Fruit fly (Drosophila melanogaster) whole organism, embryonic: ENCODE results near the gene PMP34.
A peak's percentile ranks its signal among the peaks of the same experiment; 100 is the strongest.

Experiments used
- Bgb ChIP-seq: fragments of 200-800 bp; sonication (Bioruptor generic); IDR thresholded peaks from 2 replicates; pipeline ENCODE4 v1.3.6; 2022; ENCODE audit warnings: missing biosample characterization, missing genetic modification characterization; ENCODE audit not compliant: partially characterized antibody
- BtbVII ChIP-seq: fragments of 200-800 bp; sonication (Bioruptor generic); optimal IDR thresholded peaks from 3 replicates; lab custom pipeline; 2017; ENCODE audit warnings: missing biosample characterization, mild to moderate bottlenecking, missing genetic modification characterization
- CG11085 ChIP-seq: fragments of 200-800 bp; sonication (Bioruptor generic); IDR thresholded peaks from 2 replicates; pipeline ENCODE4 v1.3.6; 2022; ENCODE audit warnings: missing biosample characterization, missing genetic modification characterization
- CG11247 ChIP-seq: fragments of 200-800 bp; sonication (Bioruptor generic); IDR thresholded peaks from 2 replicates; pipeline ENCODE4 v1.3.6; 2022; ENCODE audit warnings: missing biosample characterization, missing genetic modification characterization
- CG11696 ChIP-seq: fragments of 200-800 bp; sonication (Bioruptor generic); IDR thresholded peaks from 2 replicates; pipeline ENCODE4 v1.3.6; 2022; ENCODE audit warnings: missing biosample characterization, missing genetic modification characterization
- CG14710 ChIP-seq: fragments of 200-800 bp; sonication (Bioruptor generic); optimal IDR thresholded peaks from 3 replicates; lab custom pipeline; 2019; ENCODE audit warnings: missing biosample characterization, mild to moderate bottlenecking, missing genetic modification characterization, moderate library complexity
- CG15073 ChIP-seq: fragments of 200-800 bp; sonication (Bioruptor generic); optimal IDR thresholded peaks from 2 replicates; lab custom pipeline; 2016; ENCODE audit warnings: missing biosample characterization, missing genetic modification characterization
- CG17328 ChIP-seq: fragments of 200-800 bp; sonication (Bioruptor generic); IDR thresholded peaks from 2 replicates; pipeline ENCODE4 v1.3.6; 2022; ENCODE audit warnings: missing biosample characterization, missing genetic modification characterization
- CG18764 ChIP-seq: fragments of 200-800 bp; sonication (Bioruptor generic); optimal IDR thresholded peaks from 3 replicates; lab custom pipeline; 2016; ENCODE audit warnings: missing biosample characterization, missing genetic modification characterization
- CG31224 ChIP-seq: fragments of 200-800 bp; sonication (Bioruptor generic); IDR thresholded peaks from 2 replicates; pipeline ENCODE4 v1.3.6; 2022; ENCODE audit warnings: missing biosample characterization, missing genetic modification characterization
- CG31365 ChIP-seq: fragments of 200-800 bp; sonication (Bioruptor generic); optimal IDR thresholded peaks from 2 replicates; lab custom pipeline; 2018; ENCODE audit warnings: missing biosample characterization, mild to moderate bottlenecking, missing genetic modification characterization
- CG3407 ChIP-seq: fragments of 200-800 bp; sonication (Bioruptor generic); optimal IDR thresholded peaks from 2 replicates; lab custom pipeline; 2018; ENCODE audit warnings: missing biosample characterization, mild to moderate bottlenecking, missing genetic modification characterization
- CG3726 ChIP-seq: fragments of 200-800 bp; sonication (Bioruptor generic); IDR thresholded peaks from 3 replicates; pipeline ENCODE4, ENCODE4 v1.3.6; 2022; ENCODE audit warnings: missing biosample characterization, missing genetic modification characterization
- CG4328 ChIP-seq: fragments of 200-800 bp; sonication (Bioruptor generic); optimal IDR thresholded peaks from 3 replicates; lab custom pipeline; 2017; ENCODE audit warnings: missing biosample characterization, missing genetic modification reagents, missing genetic modification characterization
- CG4424 ChIP-seq: fragments of 200-800 bp; sonication (Bioruptor generic); optimal IDR thresholded peaks from 3 replicates; lab custom pipeline; 2016; ENCODE audit warnings: missing biosample characterization, missing genetic modification characterization
- CG4707 ChIP-seq: fragments of 200-800 bp; sonication (Bioruptor generic); optimal IDR thresholded peaks from 2 replicates; lab custom pipeline; 2018; ENCODE audit warnings: missing biosample characterization, mild to moderate bottlenecking, missing genetic modification characterization, moderate library complexity
- CG6813 ChIP-seq: fragments of 200-800 bp; sonication (Bioruptor generic); optimal IDR thresholded peaks from 2 replicates; lab custom pipeline; 2017; ENCODE audit warnings: missing biosample characterization, missing genetic modification characterization, mild to moderate bottlenecking, moderate library complexity, missing genetic modification reagents
- CG7357 ChIP-seq: fragments of 200-800 bp; sonication (Bioruptor generic); IDR thresholded peaks from 3 replicates; pipeline ENCODE4 v1.3.6; 2022; ENCODE audit warnings: missing biosample characterization, missing genetic modification characterization
- CG7372 ChIP-seq: fragments of 200-800 bp; sonication (Bioruptor generic); IDR thresholded peaks from 2 replicates; pipeline ENCODE4 v1.3.6; 2022; ENCODE audit warnings: missing biosample characterization, missing genetic modification characterization
- CG7928 ChIP-seq: fragments of 200-800 bp; sonication (Bioruptor generic); optimal IDR thresholded peaks from 2 replicates; lab custom pipeline; 2017; ENCODE audit warnings: missing biosample characterization, mild to moderate bottlenecking, missing genetic modification characterization
- CG9932 ChIP-seq: fragments of 200-800 bp; sonication (Bioruptor generic); IDR thresholded peaks from 2 replicates; pipeline ENCODE4 v1.3.6; 2022; ENCODE audit warnings: missing biosample characterization, missing genetic modification characterization
- Camta ChIP-seq: fragments of 200-800 bp; sonication (Bioruptor generic); optimal IDR thresholded peaks from 2 replicates; lab custom pipeline; 2016; ENCODE audit warnings: missing biosample characterization, missing genetic modification characterization
- Chrac-16 ChIP-seq: fragments of 200-800 bp; sonication (Bioruptor generic); optimal IDR thresholded peaks from 3 replicates; lab custom pipeline; 2016; ENCODE audit warnings: missing biosample characterization, missing genetic modification characterization
- D19B ChIP-seq: fragments of 200-800 bp; sonication (Bioruptor generic); optimal IDR thresholded peaks from 2 replicates; lab custom pipeline; 2017; ENCODE audit warnings: missing biosample characterization, mild to moderate bottlenecking, missing genetic modification characterization
- E2f1 ChIP-seq: fragments of 200-800 bp; sonication (Bioruptor generic); IDR thresholded peaks from 2 replicates; pipeline ENCODE4 v1.3.6; 2022; ENCODE audit warnings: missing biosample characterization, missing genetic modification characterization
- E2f2 ChIP-seq: fragments of 200-800 bp; sonication (Bioruptor generic); IDR thresholded peaks from 2 replicates; pipeline ENCODE4 v1.3.6; 2022; ENCODE audit warnings: missing biosample characterization, missing genetic modification characterization
- ERR ChIP-seq: fragments of 200-800 bp; sonication (Bioruptor generic); optimal IDR thresholded peaks from 2 replicates; lab custom pipeline; 2016; ENCODE audit warnings: missing biosample characterization, missing genetic modification characterization
- Ets97D ChIP-seq: fragments of 200-800 bp; sonication (Bioruptor generic); optimal IDR thresholded peaks from 3 replicates; lab custom pipeline; 2016; ENCODE audit warnings: missing biosample characterization, missing genetic modification characterization
- Optix ChIP-seq: fragments of 200-800 bp; sonication (Bioruptor generic); IDR thresholded peaks from 3 replicates; pipeline ENCODE4 v1.3.6; 2022; ENCODE audit warnings: missing biosample characterization, missing genetic modification characterization
- Rx ChIP-seq: fragments of 200-800 bp; sonication (Bioruptor generic); IDR thresholded peaks from 2 replicates; pipeline ENCODE4 v1.3.6; 2022; ENCODE audit warnings: missing biosample characterization, missing genetic modification characterization
- Tbp ChIP-seq: fragments of >200 bp; optimal IDR thresholded peaks from 2 replicates; lab custom pipeline; 2018; ENCODE audit warnings: missing biosample characterization, missing genetic modification characterization
- croc ChIP-seq: fragments of 200-800 bp; sonication (Bioruptor generic); conservative IDR thresholded peaks from 3 replicates; pipeline ENCODE4 v1.3.6; 2022; ENCODE audit warnings: missing biosample characterization, missing genetic modification characterization
- cwo ChIP-seq: fragments of 200-800 bp; sonication (Bioruptor generic); optimal IDR thresholded peaks from 3 replicates; lab custom pipeline; 2017; ENCODE audit warnings: missing biosample characterization, missing genetic modification characterization, mild to moderate bottlenecking, moderate library complexity, missing genetic modification reagents
- da ChIP-seq: fragments of 200-800 bp; sonication (Bioruptor generic); optimal IDR thresholded peaks from 2 replicates; lab custom pipeline; 2016; ENCODE audit warnings: missing biosample characterization, missing genetic modification characterization
- dmrt11E ChIP-seq: fragments of 200-800 bp; sonication (Bioruptor generic); optimal IDR thresholded peaks from 3 replicates; lab custom pipeline; 2018; ENCODE audit warnings: missing biosample characterization, mild to moderate bottlenecking, missing genetic modification characterization, moderate library complexity
- emc ChIP-seq: fragments of 200-800 bp; sonication (Bioruptor generic); optimal IDR thresholded peaks from 2 replicates; lab custom pipeline; 2016; ENCODE audit warnings: missing biosample characterization, missing genetic modification characterization
- ftz-f1 ChIP-seq: fragments of 200-800 bp; sonication (Bioruptor generic); optimal IDR thresholded peaks from 2 replicates; lab custom pipeline; 2016; ENCODE audit warnings: missing biosample characterization, missing genetic modification characterization
- hbn ChIP-seq: fragments of 200-800 bp; sonication (Bioruptor generic); IDR thresholded peaks from 2 replicates; pipeline ENCODE4 v1.3.6; 2022; ENCODE audit warnings: missing biosample characterization, missing genetic modification characterization; ENCODE audit not compliant: partially characterized antibody
- klu ChIP-seq: fragments of 200-800 bp; sonication (Bioruptor generic); IDR thresholded peaks from 2 replicates; pipeline ENCODE4 v1.3.6; 2022; ENCODE audit warnings: missing biosample characterization, missing genetic modification characterization
- lmd ChIP-seq: fragments of 200-800 bp; sonication (Bioruptor generic); IDR thresholded peaks from 2 replicates; pipeline ENCODE4 v1.3.6; 2022; ENCODE audit warnings: missing biosample characterization, missing genetic modification characterization
- mld ChIP-seq: fragments of 200-800 bp; sonication (Bioruptor generic); IDR thresholded peaks from 3 replicates; pipeline ENCODE4 v1.3.6; 2022; ENCODE audit warnings: missing biosample characterization, missing genetic modification characterization; ENCODE audit not compliant: partially characterized antibody
- oc ChIP-seq: fragments of 200-800 bp; sonication (Bioruptor generic); optimal IDR thresholded peaks from 2 replicates; lab custom pipeline; 2018; ENCODE audit warnings: missing biosample characterization, mild to moderate bottlenecking, missing genetic modification characterization, moderate library complexity
- phol ChIP-seq: fragments of 200-800 bp; sonication (Bioruptor generic); optimal IDR thresholded peaks from 3 replicates; lab custom pipeline; 2018; ENCODE audit warnings: missing biosample characterization, mild to moderate bottlenecking, missing genetic modification characterization, moderate library complexity
- pros ChIP-seq: fragments of 200-800 bp; sonication (Bioruptor generic); optimal IDR thresholded peaks from 3 replicates; lab custom pipeline; 2019; ENCODE audit warnings: missing biosample characterization, mild to moderate bottlenecking, missing genetic modification characterization, moderate library complexity
- sd ChIP-seq: fragments of 200-800 bp; sonication (Bioruptor generic); optimal IDR thresholded peaks from 3 replicates; lab custom pipeline; 2018; ENCODE audit warnings: missing biosample characterization, mild to moderate bottlenecking, missing genetic modification characterization, moderate library complexity
- seq ChIP-seq: fragments of 200-800 bp; sonication (Bioruptor generic); IDR thresholded peaks from 2 replicates; pipeline ENCODE4 v1.3.6; 2022; ENCODE audit warnings: missing biosample characterization, missing genetic modification characterization
- tll ChIP-seq, 2 experiments: fragments of 200-800 bp in 1 of 2; fragments of >200 bp in 1 of 2; sonication (Bioruptor generic) in 1 of 2; optimal IDR thresholded peaks; 2 replicates each; lab custom pipeline; 2017 to 2019; ENCODE audit warnings: missing biosample characterization in 2 of 2, missing genetic modification characterization in 2 of 2, mild to moderate bottlenecking in 1 of 2, moderate library complexity in 1 of 2
- ttk ChIP-seq: fragments of 200-800 bp; sonication (Bioruptor generic); IDR thresholded peaks from 2 replicates; pipeline ENCODE4 v2.1.2; 2022; ENCODE audit warnings: missing biosample characterization, missing genetic modification characterization

Gene PMP34

DNA sequence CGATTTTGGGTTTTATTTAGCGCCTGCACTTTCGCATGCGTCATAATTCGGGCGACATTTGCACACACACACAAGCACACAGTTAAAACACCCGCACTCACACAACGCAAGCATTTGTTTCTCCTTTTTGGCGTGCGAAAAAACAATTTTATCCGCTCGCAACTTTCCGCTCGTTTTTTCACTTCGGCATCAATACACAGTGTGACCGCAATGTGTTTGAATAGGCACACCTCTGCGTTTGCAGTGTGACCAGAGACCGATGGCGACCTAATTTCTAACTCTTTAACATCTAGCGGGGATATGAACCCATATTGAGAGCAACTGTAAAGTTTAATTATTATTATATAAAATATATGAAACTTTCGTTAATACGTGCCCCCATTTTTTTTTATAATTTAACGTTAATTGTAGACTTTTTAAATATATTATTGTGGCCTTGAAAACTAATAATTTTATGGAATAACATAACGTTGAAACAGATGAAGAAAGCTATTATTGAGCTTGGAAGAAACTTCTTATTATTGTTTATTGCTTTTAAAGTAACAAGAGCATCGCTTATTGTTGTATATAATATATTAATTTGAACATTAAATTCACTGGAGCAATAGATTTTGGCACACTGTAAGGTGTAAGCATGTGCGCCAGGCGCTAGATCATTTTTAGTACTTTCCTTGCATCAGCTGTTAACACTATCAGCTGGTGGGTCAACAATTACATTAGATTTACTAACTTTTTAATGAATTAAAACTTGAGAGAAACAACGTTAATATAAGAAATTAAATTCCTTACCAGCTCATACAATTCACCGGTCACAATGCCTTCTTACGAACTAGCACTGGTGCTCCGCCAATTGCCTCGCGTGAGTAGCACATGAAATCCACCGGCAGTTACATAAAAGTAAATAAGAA, 45.6 kb downstream of the PMP34 start, which contains the start of the genes Cip4 and mRpS6 (continued):
- peak; percentile 83 for TF ChIP-seq seq (GFP tag; lab: Robert Waterston, UW)
- TF ChIP-seq emc: no peak
- peak; percentile 70 for TF ChIP-seq CG4424 (GFP tag; lab: Kevin White, UChicago)
- peak; percentile 33 for TF ChIP-seq phol
- TF ChIP-seq CG15073 (GFP tag; lab: Kevin White, UChicago): peak; percentile 49
- TF ChIP-seq klu: peak; percentile 59; the same call in 1 of the 2 replicates
- TF ChIP-seq mld (GFP tag; lab: Robert Waterston, UW): 0 out of 3 replicates have a peak, but pooled peaks have one; percentile 47
- TF ChIP-seq CG11696 (GFP tag; lab: Robert Waterston, UW): no peak
- TF ChIP-seq CG3726 (GFP tag; lab: Robert Waterston, UW): peak; percentile 76
- TF ChIP-seq cwo: peak; percentile 37
- TF ChIP-seq CG31224 (GFP tag; lab: Robert Waterston, UW): peak; percentile 51; the same call in 1 of the 2 replicates
- TF ChIP-seq ttk (GFP tag; lab: Robert Waterston, UW): peak; percentile 63
- peak; percentile 84 for TF ChIP-seq E2f1 (GFP tag; lab: Robert Waterston, UW)
- peak; percentile 86 for TF ChIP-seq CG17328 (GFP tag; lab: Robert Waterston, UW)
- peak; percentile 62; the same call in 1 of the 2 replicates for TF ChIP-seq E2f2 (GFP tag; lab: Robert Waterston, UW)
- TF ChIP-seq CG3407 (GFP tag; lab: Kevin White, UChicago): peak; percentile 51
- no peak for TF ChIP-seq tll (GFP tag; optimal IDR thresholded peaks at IDR 0.05; lab: Kevin White, UChicago)
- peak; percentile 66 for TF ChIP-seq CG11085 (GFP tag; lab: Robert Waterston, UW)
- peak; percentile 63; the same call in 2 of the 3 replicates for TF ChIP-seq Optix (GFP tag; lab: Robert Waterston, UW)
- TF ChIP-seq sd (tag; lab: Kevin White, UChicago): no peak
- no peak for TF ChIP-seq Tbp (GFP tag; lab: Kevin White, UChicago)
- TF ChIP-seq CG11247 (GFP tag; lab: Robert Waterston, UW): peak; percentile 83
- TF ChIP-seq da (GFP tag; lab: Kevin White, UChicago): no peak
- no peak for TF ChIP-seq Camta (GFP tag; lab: Kevin White, UChicago)
- peak; percentile 36 for TF ChIP-seq Ets97D (GFP tag; lab: Kevin White, UChicago)
- peak; percentile 33 for TF ChIP-seq D19B (GFP tag; lab: Kevin White, UChicago)
- TF ChIP-seq CG7357 (GFP tag; lab: Robert Waterston, UW): peak; percentile 39; the same call in 1 of the 3 replicates
- TF ChIP-seq CG6813: no peak
- TF ChIP-seq BtbVII (GFP tag; lab: Kevin White, UChicago): no peak
- no peak for TF ChIP-seq pros (GFP tag; lab: Kevin White, UChicago)
- TF ChIP-seq CG7928 (GFP tag; lab: Kevin White, UChicago): no peak
- 0 out of 3 replicates have a peak, but pooled peaks have one; percentile 18 for TF ChIP-seq croc
- peak; percentile 59 for TF ChIP-seq oc (tag; lab: Kevin White, UChicago)
- TF ChIP-seq hbn (GFP tag; lab: Robert Waterston, UW): no peak
- TF ChIP-seq Rx: peak; percentile 64
- TF ChIP-seq CG31365 (tag; lab: Kevin White, UChicago): no peak
- TF ChIP-seq ERR: no peak
- TF ChIP-seq Bgb: peak; percentile 44; the same call in 1 of the 2 replicates
- peak; percentile 67 for TF ChIP-seq CG7372 (GFP tag; lab: Robert Waterston, UW)
- no peak for TF ChIP-seq CG4328 (GFP tag; lab: Kevin White, UChicago)
- peak; percentile 75 for TF ChIP-seq dmrt11E
- TF ChIP-seq Chrac-16 (GFP tag; lab: Kevin White, UChicago): peak; percentile 82
- TF ChIP-seq CG14710 (tag; lab: Kevin White, UChicago): peak; percentile 51
- TF ChIP-seq CG4707 (GFP tag; lab: Kevin White, UChicago): no peak
- no peak for TF ChIP-seq CG18764 (GFP tag; lab: Kevin White, UChicago)
- no peak for TF ChIP-seq ftz-f1 (GFP tag; lab: Kevin White, UChicago)
- peak; percentile 95 for TF ChIP-seq CG9932
- peak; percentile 51; the same call in 1 of the 2 replicates for TF ChIP-seq lmd
